Worm (Caenorhabditis elegans) whole organism, L4 larva: ENCODE results near the gene sru-45.

Experiments used
- F44E2.7 ChIP-seq: fragments of 200-800 bp; sonication (Bioruptor generic); IDR thresholded peaks from 2 replicates; pipeline ENCODE4 v2.1.2; 2022; ENCODE audit warnings: missing genetic modification characterization, missing compliant biosample characterization
- T20F7.1 ChIP-seq: fragments of 200-800 bp; sonication (Bioruptor generic); optimal IDR thresholded peaks from 2 replicates; lab custom pipeline; 2018; ENCODE audit warnings: mild to moderate bottlenecking, missing genetic modification characterization, missing compliant biosample characterization
- Y105C5A.15 ChIP-seq: fragments of 200-800 bp; sonication (Bioruptor generic); IDR thresholded peaks from 2 replicates; pipeline ENCODE4 v1.3.6; 2022; ENCODE audit warnings: missing genetic modification characterization, missing compliant biosample characterization
- ZK337.2 ChIP-seq: fragments of 200-800 bp; sonication (Bioruptor generic); IDR thresholded peaks from 2 replicates; pipeline ENCODE4 v1.3.6; 2022; ENCODE audit warnings: missing genetic modification reagents, missing genetic modification characterization, missing compliant biosample characterization
- ZK546.5 ChIP-seq, 2 experiments: sonication (generic microtip); optimal IDR thresholded peaks; 2 replicates each; lab custom pipeline; 2017; ENCODE audit warnings: missing biosample characterization in 2 of 2, missing genetic modification characterization in 2 of 2
- aly-2 ChIP-seq: sonication (generic microtip); optimal IDR thresholded peaks from 2 replicates; lab custom pipeline; 2018; ENCODE audit warnings: missing biosample characterization, missing genetic modification characterization
- arid-1 ChIP-seq: fragments of 200-800 bp; sonication (Bioruptor generic); conservative IDR thresholded peaks from 2 replicates; pipeline ENCODE4 v1.3.6; 2022; ENCODE audit warnings: missing genetic modification reagents, missing genetic modification characterization, missing compliant biosample characterization
- ceh-44 ChIP-seq: fragments of 200-800 bp; sonication (Bioruptor generic); IDR thresholded peaks from 2 replicates; pipeline ENCODE4 v1.3.6; 2022; ENCODE audit warnings: missing genetic modification reagents, missing genetic modification characterization, missing compliant biosample characterization
- ceh-62 ChIP-seq: sonication (generic microtip); optimal IDR thresholded peaks from 2 replicates; lab custom pipeline; 2017; ENCODE audit warnings: missing biosample characterization, missing genetic modification characterization
- ces-1 ChIP-seq: fragments of 150-350 bp; sonication (generic microtip); optimal IDR thresholded peaks from 4 replicates; lab custom pipeline; 2014; ENCODE audit warnings: missing biosample characterization, missing genetic modification reagents, missing genetic modification characterization
- cey-2 ChIP-seq: sonication (generic microtip); optimal IDR thresholded peaks from 3 replicates; lab custom pipeline; 2017; ENCODE audit warnings: missing genetic modification characterization, mild to moderate bottlenecking, missing compliant biosample characterization, antibody characterized with exemption, borderline replicate concordance; ENCODE audit not compliant: insufficient read depth
- ctbp-1 ChIP-seq: fragments of 200-800 bp; sonication (Bioruptor generic); IDR thresholded peaks from 2 replicates; pipeline ENCODE4 v1.3.6; 2022; ENCODE audit warnings: missing genetic modification reagents, missing genetic modification characterization, missing compliant biosample characterization
- daf-16 ChIP-seq, 3 experiments: sonication (generic microtip); optimal IDR thresholded peaks; 2 replicates each; lab custom pipeline; 2016 to 2017; ENCODE audit warnings: missing genetic modification characterization in 3 of 3, missing genetic modification reagents in 3 of 3, mild to moderate bottlenecking in 2 of 3, missing compliant biosample characterization in 2 of 3, missing biosample characterization in 1 of 3, moderate library complexity in 1 of 3
- dmd-6 ChIP-seq: fragments of 200-800 bp; sonication (Bioruptor generic); IDR thresholded peaks from 2 replicates; pipeline ENCODE4 v1.3.6; 2022; ENCODE audit warnings: missing genetic modification reagents, missing genetic modification characterization, missing compliant biosample characterization
- dve-1 ChIP-seq: sonication (generic microtip); optimal IDR thresholded peaks from 2 replicates; lab custom pipeline; 2017; ENCODE audit warnings: antibody characterized with exemption, mild to moderate bottlenecking, missing genetic modification characterization, missing compliant biosample characterization; ENCODE audit not compliant: insufficient read depth
- hlh-11 ChIP-seq: fragments of 200-800 bp; sonication (Bioruptor generic); optimal IDR thresholded peaks from 2 replicates; lab custom pipeline; 2018; ENCODE audit warnings: mild to moderate bottlenecking, missing genetic modification characterization, missing compliant biosample characterization
- hlh-30 ChIP-seq: sonication (generic microtip); optimal IDR thresholded peaks from 2 replicates; lab custom pipeline; 2017; ENCODE audit warnings: antibody characterized with exemption, mild to moderate bottlenecking, missing genetic modification characterization, missing compliant biosample characterization; ENCODE audit not compliant: insufficient read depth
- hmg-1.1 ChIP-seq: fragments of 200-800 bp; sonication (Bioruptor generic); IDR thresholded peaks from 2 replicates; pipeline ENCODE4 v1.3.6; 2022; ENCODE audit warnings: missing genetic modification reagents, missing genetic modification characterization, missing compliant biosample characterization
- jun-1 ChIP-seq: fragments of 150-350 bp; optimal IDR thresholded peaks from 2 replicates; lab custom pipeline; 2014; ENCODE audit warnings: missing biosample characterization, missing genetic modification reagents, missing genetic modification characterization
- lin-1 ChIP-seq: fragments of 200-800 bp; sonication (Bioruptor generic); IDR thresholded peaks from 2 replicates; pipeline ENCODE4 v1.3.6; 2022; ENCODE audit warnings: missing genetic modification reagents, missing genetic modification characterization, missing compliant biosample characterization
- lin-29 ChIP-seq: fragments of 200-800 bp; sonication (Bioruptor generic); IDR thresholded peaks from 2 replicates; pipeline ENCODE4 v1.3.6; 2022; ENCODE audit warnings: missing genetic modification reagents, missing genetic modification characterization, missing compliant biosample characterization
- lsy-2 ChIP-seq, 2 experiments: fragments of 150-350 bp in 1 of 2; sonication (generic microtip) in 1 of 2; optimal IDR thresholded peaks; 2 replicates each; lab custom pipeline; 2014 to 2017; ENCODE audit warnings: missing biosample characterization in 2 of 2, missing genetic modification characterization in 2 of 2
- madf-5 ChIP-seq, 2 experiments: fragments of 200-800 bp; sonication (Bioruptor generic); IDR thresholded peaks; 2 replicates each; pipeline ENCODE4 v1.3.6; 2022; ENCODE audit warnings: missing compliant biosample characterization in 2 of 2, missing genetic modification characterization in 2 of 2
- mdl-1 ChIP-seq, 2 experiments: fragments of 150-350 bp in 1 of 2; sonication (generic microtip) in 1 of 2; optimal IDR thresholded peaks; 2 replicates each; lab custom pipeline; 2014 to 2017; ENCODE audit warnings: missing biosample characterization in 2 of 2, missing genetic modification characterization in 2 of 2
- mes-2 ChIP-seq: sonication (generic microtip); optimal IDR thresholded peaks from 2 replicates; lab custom pipeline; 2016; ENCODE audit warnings: missing genotype, mild to moderate bottlenecking, missing genetic modification characterization, missing compliant biosample characterization; ENCODE audit not compliant: poor library complexity, severe bottlenecking
- mxl-3 ChIP-seq: fragments of 200-800 bp; sonication (Bioruptor generic); optimal IDR thresholded peaks from 2 replicates; lab custom pipeline; 2018; ENCODE audit warnings: mild to moderate bottlenecking, missing genetic modification characterization, missing compliant biosample characterization
- nhr-10 ChIP-seq: fragments of 150-350 bp; optimal IDR thresholded peaks from 2 replicates; lab custom pipeline; 2014; ENCODE audit warnings: missing biosample characterization, missing genetic modification characterization
- nhr-41 ChIP-seq: fragments of 200-800 bp; sonication (Bioruptor generic); IDR thresholded peaks from 2 replicates; pipeline ENCODE4 v1.3.6; 2022; ENCODE audit warnings: missing genetic modification reagents, missing genetic modification characterization, missing compliant biosample characterization
- nhr-48 ChIP-seq: sonication (generic microtip); optimal IDR thresholded peaks from 2 replicates; lab custom pipeline; 2016; ENCODE audit warnings: mild to moderate bottlenecking, missing genetic modification characterization, missing compliant biosample characterization
- nhr-6 ChIP-seq: fragments of 150-350 bp; optimal IDR thresholded peaks from 2 replicates; lab custom pipeline; 2014; ENCODE audit warnings: missing biosample characterization, missing genetic modification characterization
- nhr-77 ChIP-seq: fragments of 150-350 bp; optimal IDR thresholded peaks from 2 replicates; lab custom pipeline; 2014; ENCODE audit warnings: missing biosample characterization, missing genetic modification characterization
- php-3 ChIP-seq: fragments of 200-800 bp; sonication (Bioruptor generic); IDR thresholded peaks from 2 replicates; pipeline ENCODE4 v1.3.6; 2022; ENCODE audit warnings: missing genetic modification reagents, missing genetic modification characterization, missing compliant biosample characterization
- pqm-1 ChIP-seq: sonication (generic microtip); optimal IDR thresholded peaks from 2 replicates; lab custom pipeline; 2017; ENCODE audit warnings: missing biosample characterization, missing genetic modification characterization
- rbr-2 ChIP-seq: sonication (generic microtip); optimal IDR thresholded peaks from 2 replicates; lab custom pipeline; 2016; ENCODE audit warnings: missing genotype, missing genetic modification characterization, missing compliant biosample characterization
- sdz-12 ChIP-seq: fragments of 200-800 bp; sonication (Bioruptor generic); optimal IDR thresholded peaks from 2 replicates; lab custom pipeline; 2018; ENCODE audit warnings: mild to moderate bottlenecking, missing genetic modification characterization, missing compliant biosample characterization
- set-16 ChIP-seq: fragments of 200-800 bp; sonication (Bioruptor generic); IDR thresholded peaks from 2 replicates; pipeline ENCODE4 v1.3.6; 2022; ENCODE audit warnings: missing genetic modification reagents, missing genetic modification characterization, missing compliant biosample characterization
- unc-39 ChIP-seq: sonication (generic microtip); optimal IDR thresholded peaks from 2 replicates; lab custom pipeline; 2017; ENCODE audit warnings: missing biosample characterization, missing genetic modification characterization
- zag-1 ChIP-seq: fragments of 150-350 bp; optimal IDR thresholded peaks from 2 replicates; lab custom pipeline; 2014; ENCODE audit warnings: missing biosample characterization, missing genetic modification characterization
- zfp-3 ChIP-seq: fragments of 200-800 bp; sonication (Bioruptor generic); conservative IDR thresholded peaks from 2 replicates; pipeline ENCODE4 v1.3.6; 2022; ENCODE audit warnings: missing genetic modification reagents, missing genetic modification characterization, missing compliant biosample characterization

The sru-45 gene

ce11 chrV:16592947-16593791, 27.4 kb downstream of the sru-45 start (continued):
- peak; percentile 63 for TF ChIP-seq hlh-11 (tag; lab: Kevin White, UChicago)

ce11 chrV:16593792-16594059, 28.0 kb downstream of the sru-45 start:
- peak; percentile 18 for TF ChIP-seq sdz-12
- TF ChIP-seq mxl-3 (GFP tag; lab: Kevin White, UChicago): no peak
- no peak for TF ChIP-seq F44E2.7 (GFP tag; lab: Robert Waterston, UW)
- no peak for TF ChIP-seq jun-1
- no peak for TF ChIP-seq cey-2 (tag; lab: Kevin White, UChicago)
- no peak for TF ChIP-seq aly-2
- TF ChIP-seq unc-39 (tag; lab: Kevin White, UChicago): no peak
- no peak for TF ChIP-seq ces-1 (GFP tag; lab: Kevin White, UChicago)
- TF ChIP-seq dmd-6: 0 out of 2 replicates have a peak, but pooled peaks have one; percentile 3
- TF ChIP-seq nhr-10 (tag; lab: Kevin White, UChicago): no peak
- TF ChIP-seq lin-29: no peak
- TF ChIP-seq mes-2 (tag; lab: Kevin White, UChicago): no peak
- TF ChIP-seq ceh-44 (GFP tag; lab: Robert Waterston, UW): no peak
- TF ChIP-seq php-3 (GFP tag; lab: Robert Waterston, UW): no peak
- TF ChIP-seq ctbp-1 (GFP tag; lab: Robert Waterston, UW): no peak
- peak; percentile 67 for TF ChIP-seq set-16
- TF ChIP-seq ceh-62 (tag; lab: Kevin White, UChicago): no peak
- no peak for TF ChIP-seq Y105C5A.15
- no peak for TF ChIP-seq arid-1 (GFP tag; lab: Robert Waterston, UW)
- TF ChIP-seq nhr-41: no peak
- TF ChIP-seq lsy-2 (tag; optimal IDR thresholded peaks at IDR 0.05; lab: Kevin White, UChicago): no peak
- peak; percentile 21; the same call in 1 of the 2 replicates for TF ChIP-seq zfp-3 (GFP tag; lab: Robert Waterston, UW)

- TF ChIP-seq lin-1 (no peak), ZK546.5 (tag; optimal IDR thresholded peaks at IDR 0.05; lab: Kevin White, UChicago) (no peak), hlh-30 (tag; lab: Kevin White, UChicago) (peak; percentile 80), rbr-2 (tag; lab: Kevin White, UChicago) (no peak), zag-1 (tag; lab: Kevin White, UChicago) (no peak), daf-16 (GFP tag; optimal IDR thresholded peaks at IDR 0.05; lab: Kevin White, UChicago) (no peak), daf-16 (tag; optimal IDR thresholded peaks at IDR 0.05; lab: Kevin White, UChicago) (peak; percentile 33), ZK337.2 (GFP tag; lab: Robert Waterston, UW) (no peak), zfp-3 (GFP tag; lab: Robert Waterston, UW) (0 out of 2 replicates have a peak, but pooled peaks have one; percentile 13), dmd-6 (peak; percentile 41; the same call in 1 of the 2 replicates), mdl-1 (tag; optimal IDR thresholded peaks at IDR 0.05; lab: Kevin White, UChicago) (no peak), hlh-11 (tag; lab: Kevin White, UChicago) (peak; percentile 68), nhr-77 (tag; lab: Kevin White, UChicago) (peak; percentile 24), dve-1 (tag; lab: Kevin White, UChicago) (peak; percentile 32), hmg-1.1 (GFP tag; lab: Robert Waterston, UW) (no peak), nhr-48 (no peak), sdz-12 (no peak), lsy-2 (tag; optimal IDR thresholded peaks at IDR 0.05; lab: Kevin White, UChicago) (peak in 1 of 2 experiments; percentile 11), T20F7.1 (GFP tag; lab: Kevin White, UChicago) (no peak), madf-5 (GFP tag; IDR thresholded peaks at IDR 0.05; lab: Robert Waterston, UW) (no peak), nhr-6 (tag; lab: Kevin White, UChicago) (no peak), mes-2 (tag; lab: Kevin White, UChicago) (peak; percentile 0), pqm-1 (tag; lab: Kevin White, UChicago) (no peak)
These were observed 28.8 kb downstream of the sru-45 start for ce11 chrV:16594514-16594913.
